Fruit fly (Drosophila melanogaster) whole organism, prepupa: ENCODE results near the gene hook.
A peak's percentile ranks its signal among the peaks of the same experiment; 100 is the strongest.

Experiments
- Blimp-1 ChIP-seq: fragments of 200-800 bp; sonication (Bioruptor generic); optimal IDR thresholded peaks from 3 replicates; lab custom pipeline; 2017; ENCODE audit warnings: missing biosample characterization, missing genetic modification characterization, mild to moderate bottlenecking, moderate library complexity, missing genetic modification reagents
- CG10631 ChIP-seq: fragments of 200-800 bp; sonication (Bioruptor generic); optimal IDR thresholded peaks from 2 replicates; lab custom pipeline; 2016; ENCODE audit warnings: missing biosample characterization, missing genetic modification characterization
- CG10669 ChIP-seq: fragments of 200-800 bp; sonication (Bioruptor generic); optimal IDR thresholded peaks from 3 replicates; lab custom pipeline; 2018; ENCODE audit warnings: missing biosample characterization, mild to moderate bottlenecking, missing genetic modification characterization, moderate library complexity
- CG11294 ChIP-seq: fragments of 200-800 bp; sonication (Bioruptor generic); IDR thresholded peaks from 2 replicates; pipeline ENCODE4 v1.3.6; 2022; ENCODE audit warnings: missing biosample characterization, missing genetic modification characterization
- CG11762 ChIP-seq: fragments of 200-800 bp; sonication (Bioruptor generic); optimal IDR thresholded peaks from 3 replicates; lab custom pipeline; 2016; ENCODE audit warnings: missing biosample characterization, missing genetic modification characterization; ENCODE audit not compliant: insufficient read depth
- CG15336 ChIP-seq: fragments of 200-800 bp; sonication (Bioruptor generic); IDR thresholded peaks from 2 replicates; pipeline ENCODE4 v1.3.6; 2022; ENCODE audit warnings: missing biosample characterization, missing genetic modification characterization
- CG16779 ChIP-seq: fragments of 200-800 bp; sonication (Bioruptor generic); optimal IDR thresholded peaks from 3 replicates; lab custom pipeline; 2017; ENCODE audit warnings: missing biosample characterization, mild to moderate bottlenecking, missing genetic modification characterization
- CG31627 ChIP-seq: fragments of 200-800 bp; sonication (Bioruptor generic); optimal IDR thresholded peaks from 3 replicates; lab custom pipeline; 2016; ENCODE audit warnings: missing biosample characterization, missing genetic modification characterization
- CG32006 ChIP-seq: fragments of 200-800 bp; sonication (Bioruptor generic); optimal IDR thresholded peaks from 3 replicates; lab custom pipeline; 2017; ENCODE audit warnings: missing biosample characterization, mild to moderate bottlenecking, missing genetic modification characterization
- CG34406 ChIP-seq: fragments of 200-800 bp; sonication (Bioruptor generic); optimal IDR thresholded peaks from 3 replicates; lab custom pipeline; 2016; ENCODE audit warnings: missing biosample characterization, missing genetic modification characterization
- CG3919 ChIP-seq: fragments of 200-800 bp; sonication (Bioruptor generic); optimal IDR thresholded peaks from 3 replicates; lab custom pipeline; 2016; ENCODE audit warnings: missing biosample characterization, missing genetic modification characterization
- CG4318 ChIP-seq: fragments of 200-800 bp; sonication (Bioruptor generic); optimal IDR thresholded peaks from 3 replicates; lab custom pipeline; 2017; ENCODE audit warnings: missing biosample characterization, mild to moderate bottlenecking, missing genetic modification characterization
- CG6163 ChIP-seq: fragments of 200-800 bp; sonication (Bioruptor generic); IDR thresholded peaks from 3 replicates; pipeline ENCODE4 v1.3.6; 2022; ENCODE audit warnings: missing biosample characterization, missing genetic modification characterization
- CG6276 ChIP-seq: fragments of 200-800 bp; sonication (Bioruptor generic); optimal IDR thresholded peaks from 2 replicates; lab custom pipeline; 2017; ENCODE audit warnings: missing biosample characterization, mild to moderate bottlenecking, missing genetic modification characterization
- CG6854 ChIP-seq: fragments of 200-800 bp; sonication (Bioruptor generic); optimal IDR thresholded peaks from 2 replicates; lab custom pipeline; 2017; ENCODE audit warnings: missing biosample characterization, mild to moderate bottlenecking, missing genetic modification characterization
- CG7368 ChIP-seq: fragments of 200-800 bp; sonication (Bioruptor generic); optimal IDR thresholded peaks from 3 replicates; lab custom pipeline; 2016; ENCODE audit warnings: missing biosample characterization, missing genetic modification characterization
- CG8119 ChIP-seq: fragments of 200-800 bp; sonication (Bioruptor generic); IDR thresholded peaks from 3 replicates; pipeline ENCODE4 v1.3.6; 2022; ENCODE audit warnings: missing biosample characterization, missing genetic modification characterization
- CG8632 ChIP-seq: fragments of 200-800 bp; sonication (Bioruptor generic); optimal IDR thresholded peaks from 3 replicates; lab custom pipeline; 2016; ENCODE audit warnings: missing biosample characterization, missing genetic modification characterization
- Eip78C ChIP-seq: fragments of 200-800 bp; sonication (Bioruptor generic); peaks from one replicate; lab custom pipeline; 2016; ENCODE audit warnings: missing biosample characterization, missing genetic modification characterization
- Eip93F ChIP-seq: fragments of 200-800 bp; sonication (Bioruptor generic); optimal IDR thresholded peaks from 2 replicates; lab custom pipeline; 2016; ENCODE audit warnings: missing biosample characterization, mild to moderate bottlenecking, missing genetic modification characterization
- Ets21C ChIP-seq: fragments of 200-800 bp; sonication (Bioruptor generic); optimal IDR thresholded peaks from 3 replicates; lab custom pipeline; 2016; ENCODE audit warnings: missing biosample characterization, missing genetic modification characterization
- Gug ChIP-seq: fragments of 200-800 bp; sonication (Bioruptor generic); IDR thresholded peaks from 2 replicates; pipeline ENCODE4 v1.3.6; 2022; ENCODE audit warnings: missing biosample characterization, missing genetic modification characterization
- Hr38 ChIP-seq: sonication (Bioruptor generic); optimal IDR thresholded peaks from 2 replicates; lab custom pipeline; 2016; ENCODE audit warnings: missing biosample characterization, missing genetic modification characterization
- Hr4 ChIP-seq: fragments of 200-800 bp; sonication (Bioruptor generic); optimal IDR thresholded peaks from 3 replicates; lab custom pipeline; 2016; ENCODE audit warnings: missing biosample characterization, missing genetic modification characterization
- Met ChIP-seq: fragments of 200-800 bp; sonication (Bioruptor generic); optimal IDR thresholded peaks from 3 replicates; lab custom pipeline; 2016; ENCODE audit warnings: missing biosample characterization, missing genetic modification characterization
- Sox102F ChIP-seq: fragments of 200-800 bp; sonication (Bioruptor generic); optimal IDR thresholded peaks from 2 replicates; lab custom pipeline; 2016; ENCODE audit warnings: missing biosample characterization, mild to moderate bottlenecking, missing genetic modification characterization
- Sox15 ChIP-seq: fragments of 200-800 bp; sonication (Bioruptor generic); optimal IDR thresholded peaks from 3 replicates; lab custom pipeline; 2016; ENCODE audit warnings: missing biosample characterization, missing genetic modification characterization
- achi ChIP-seq: fragments of 200-800 bp; sonication (Bioruptor generic); optimal IDR thresholded peaks from 3 replicates; lab custom pipeline; 2016; ENCODE audit warnings: missing biosample characterization, missing genetic modification characterization
- acj6 ChIP-seq: fragments of 200-800 bp; sonication (Bioruptor generic); optimal IDR thresholded peaks from 3 replicates; lab custom pipeline; 2016; ENCODE audit warnings: missing biosample characterization, missing genetic modification characterization
- dac ChIP-seq: fragments of 200-800 bp; sonication (Bioruptor generic); optimal IDR thresholded peaks from 2 replicates; lab custom pipeline; 2017; ENCODE audit warnings: missing biosample characterization, mild to moderate bottlenecking, missing genetic modification characterization
- dsx ChIP-seq: fragments of 200-800 bp; optimal IDR thresholded peaks from 3 replicates; lab custom pipeline; 2019; ENCODE audit warnings: missing biosample characterization, mild to moderate bottlenecking, missing genetic modification characterization, moderate library complexity; ENCODE audit not compliant: poor library complexity, severe bottlenecking
- eg ChIP-seq: fragments of 200-800 bp; sonication (Bioruptor generic); IDR thresholded peaks from 3 replicates; pipeline ENCODE4 v1.3.6; 2022; ENCODE audit warnings: missing biosample characterization, missing genetic modification characterization
- esn ChIP-seq: fragments of 200-800 bp; sonication (Bioruptor generic); optimal IDR thresholded peaks from 2 replicates; lab custom pipeline; 2016; ENCODE audit warnings: missing biosample characterization, mild to moderate bottlenecking, missing genetic modification characterization, moderate library complexity
- fd59A ChIP-seq: fragments of 200-800 bp; sonication (Bioruptor generic); optimal IDR thresholded peaks from 2 replicates; lab custom pipeline; 2017; ENCODE audit warnings: missing biosample characterization, mild to moderate bottlenecking, missing genetic modification characterization, missing genetic modification reagents
- fd85E ChIP-seq: fragments of 200-800 bp; sonication (Bioruptor generic); optimal IDR thresholded peaks from 3 replicates; lab custom pipeline; 2016; ENCODE audit warnings: missing biosample characterization, missing genetic modification characterization
- fkh ChIP-seq: fragments of 200-800 bp; sonication (Bioruptor generic); optimal IDR thresholded peaks from 3 replicates; lab custom pipeline; 2017; ENCODE audit warnings: missing biosample characterization, mild to moderate bottlenecking, missing genetic modification characterization, moderate library complexity
- pdm3 ChIP-seq: fragments of 200-800 bp; sonication (Bioruptor generic); optimal IDR thresholded peaks from 3 replicates; lab custom pipeline; 2016; ENCODE audit warnings: missing biosample characterization, missing genetic modification characterization
- spab ChIP-seq: fragments of 200-800 bp; sonication (Bioruptor generic); optimal IDR thresholded peaks from 2 replicates; lab custom pipeline; 2017; ENCODE audit warnings: missing biosample characterization, mild to moderate bottlenecking, missing genetic modification characterization, missing genetic modification reagents
- ss ChIP-seq, 2 experiments: fragments of 200-800 bp; sonication (Bioruptor generic); optimal IDR thresholded peaks; 2 replicates in 1 of 2; 3 replicates in 1 of 2; lab custom pipeline; 2017 to 2018; ENCODE audit warnings: mild to moderate bottlenecking in 2 of 2, missing biosample characterization in 2 of 2, missing genetic modification characterization in 2 of 2, moderate library complexity in 1 of 2
- svp ChIP-seq: fragments of 200-800 bp; sonication (Bioruptor generic); peaks from one replicate; lab custom pipeline; 2016; ENCODE audit warnings: missing biosample characterization, missing genetic modification characterization
- topi ChIP-seq: fragments of 200-800 bp; sonication (Bioruptor generic); optimal IDR thresholded peaks from 3 replicates; lab custom pipeline; 2016; ENCODE audit warnings: missing biosample characterization, missing genetic modification characterization
- vri ChIP-seq: fragments of 200-800 bp; sonication (Bioruptor generic); optimal IDR thresholded peaks from 3 replicates; lab custom pipeline; 2016; ENCODE audit warnings: missing biosample characterization, mild to moderate bottlenecking, missing genetic modification characterization

Gene hook

dm6 chr2L:19014032-19014880, 19.0 kb downstream of the hook start (continued):
- TF ChIP-seq CG31627 (GFP tag; lab: Kevin White, UChicago) (no peak), Sox15 (no peak), CG6854 (GFP tag; lab: Kevin White, UChicago) (no peak), CG15336 (GFP tag; lab: Robert Waterston, UW) (peak; percentile 47), CG3919 (peak; percentile 30), Eip78C (GFP tag; lab: Kevin White, UChicago) (peak; percentile 86), CG10631 (GFP tag; lab: Kevin White, UChicago) (peak; percentile 41), CG16779 (tag; lab: Kevin White, UChicago) (peak; percentile 10), CG11762 (GFP tag; lab: Kevin White, UChicago) (peak; percentile 28), fkh (GFP tag; lab: Kevin White, UChicago) (peak; percentile 23)

- TF ChIP-seq Hr38 (no peak), dsx (GFP tag; lab: Kevin White, UChicago) (no peak), svp (GFP tag; lab: Kevin White, UChicago) (peak; percentile 9)
These were observed 20.4 kb downstream of the hook start for dm6 chr2L:19012776-19013328.

- TF ChIP-seq fd59A (GFP tag; lab: Kevin White, UChicago) (peak; percentile 60), CG10631 (GFP tag; lab: Kevin White, UChicago) (peak; percentile 73), pdm3 (GFP tag; lab: Kevin White, UChicago) (peak; percentile 72), dac (GFP tag; lab: Kevin White, UChicago) (no peak), topi (GFP tag; lab: Kevin White, UChicago) (peak; percentile 69), Eip93F (no peak), dsx (GFP tag; lab: Kevin White, UChicago) (peak; percentile 70), Met (GFP tag; lab: Kevin White, UChicago) (peak; percentile 74), Sox102F (peak; percentile 71), CG32006 (GFP tag; lab: Kevin White, UChicago) (peak; percentile 76), eg (peak; percentile 78), Eip78C (GFP tag; lab: Kevin White, UChicago) (peak; percentile 88), Blimp-1 (GFP tag; lab: Kevin White, UChicago) (no peak), achi (GFP tag; lab: Kevin White, UChicago) (peak; percentile 71), CG15336 (GFP tag; lab: Robert Waterston, UW) (peak; percentile 63), CG7368 (GFP tag; lab: Kevin White, UChicago) (peak; percentile 63), fd85E (GFP tag; lab: Kevin White, UChicago) (no peak), esn (GFP tag; lab: Kevin White, UChicago) (peak; percentile 77), Sox15 (peak; percentile 62), CG8119 (peak; percentile 70), svp (GFP tag; lab: Kevin White, UChicago) (peak; percentile 85), CG6276 (GFP tag; lab: Kevin White, UChicago) (peak; percentile 57), CG4318 (GFP tag; lab: Kevin White, UChicago) (no peak), spab (GFP tag; lab: Kevin White, UChicago) (peak; percentile 67), CG6163 (GFP tag; lab: Robert Waterston, UW) (peak; percentile 80), acj6 (GFP tag; lab: Kevin White, UChicago) (peak; percentile 70), CG34406 (GFP tag; lab: Kevin White, UChicago) (peak; percentile 60), CG6854 (GFP tag; lab: Kevin White, UChicago) (no peak), vri (peak; percentile 54), ss (GFP tag; optimal IDR thresholded peaks at IDR 0.05; lab: Kevin White, UChicago) (peak; percentile 44 to 72), Gug (GFP tag; lab: Robert Waterston, UW) (peak; percentile 74), Ets21C (GFP tag; lab: Kevin White, UChicago) (peak; percentile 61), CG10669 (peak; percentile 77), Hr38 (no peak), CG11294 (GFP tag; lab: Robert Waterston, UW) (peak; percentile 71; the same call in 1 of the 2 replicates), CG8632 (GFP tag; lab: Kevin White, UChicago) (peak; percentile 53), Hr4 (GFP tag; lab: Kevin White, UChicago) (peak; percentile 75)
These were observed 21.2 kb downstream of the hook start for dm6 chr2L:19011895-19012645.
